Worm (Caenorhabditis elegans): ENCODE measurements around the gene math-33.

DNA sequence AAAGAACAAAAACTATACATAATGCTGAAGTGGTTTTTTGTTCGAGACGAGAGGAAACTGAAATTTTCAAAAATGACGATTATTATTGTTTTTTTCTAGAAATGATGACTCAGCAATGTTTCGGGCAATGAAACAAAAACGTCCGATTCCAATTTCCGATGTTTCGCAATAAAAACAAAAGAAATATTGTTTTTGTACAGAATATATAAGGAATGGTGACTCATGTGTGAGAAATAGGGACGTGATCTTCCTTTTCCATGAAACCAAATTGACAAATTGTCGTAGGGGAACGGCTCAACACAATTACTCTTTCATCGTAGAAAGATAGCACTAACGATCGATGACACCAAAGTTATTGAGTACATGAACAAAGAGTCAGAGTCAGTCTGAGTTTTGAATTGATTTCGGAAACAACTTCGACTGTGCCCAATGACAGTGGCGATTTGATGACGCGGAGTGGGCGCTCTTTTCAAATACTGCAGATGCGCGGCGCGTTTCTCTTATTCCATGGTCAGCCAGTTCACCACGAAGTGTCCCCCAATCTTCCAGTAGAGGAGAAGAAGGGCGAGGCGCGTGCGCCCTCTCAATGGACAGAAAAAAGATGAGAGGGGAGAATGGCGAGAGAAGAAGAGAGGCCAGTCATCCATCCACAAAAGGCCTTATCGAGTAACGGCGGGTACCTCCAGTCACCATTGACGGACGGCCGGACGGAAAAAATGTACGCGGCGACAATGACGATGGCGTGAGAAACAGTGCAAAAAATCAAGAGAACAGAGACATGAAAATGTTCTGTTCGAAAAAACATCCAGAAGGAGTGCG, 38.3 kb upstream of the math-33 start:
- no peak for TF ChIP-seq ceh-82 (tag; optimal IDR thresholded peaks at IDR 0.05)
- peak; percentile 23 for TF ChIP-seq mdl-1 (tag; optimal IDR thresholded peaks at IDR 0.05)
- no peak for TF ChIP-seq mml-1 (tag; optimal IDR thresholded peaks at IDR 0.05)
- TF ChIP-seq fos-1 (tag; optimal IDR thresholded peaks at IDR 0.05), result no peak
- no peak for TF ChIP-seq R02D3.7 (tag; optimal IDR thresholded peaks at IDR 0.05)
- TF ChIP-seq pha-4 (tag; optimal IDR thresholded peaks at IDR 0.05), result no peak
- no peak for TF ChIP-seq lin-39 (tag; optimal IDR thresholded peaks at IDR 0.05)
- no peak for TF ChIP-seq tbx-2 (tag; optimal IDR thresholded peaks at IDR 0.05)

Measured in whole organism, L3 larva.